Worm (Caenorhabditis elegans) whole organism, young adult: ENCODE results near the gene ifc-2.

Source experiments
- B0019.2 ChIP-seq: fragments of 200-800 bp; sonication (Bioruptor generic); conservative IDR thresholded peaks from 2 replicates; pipeline ENCODE4 v1.3.6; 2022; ENCODE audit warnings: missing genetic modification reagents, missing genetic modification characterization, missing compliant biosample characterization
- F22D6.2 ChIP-seq: sonication (generic microtip); optimal IDR thresholded peaks from 2 replicates; lab custom pipeline; 2016; ENCODE audit warnings: mild to moderate bottlenecking, missing genetic modification characterization, missing compliant biosample characterization
- T26A5.8 ChIP-seq: sonication (generic microtip); optimal IDR thresholded peaks from 2 replicates; lab custom pipeline; 2016; ENCODE audit warnings: missing genetic modification characterization, missing compliant biosample characterization
- Y56A3A.18 ChIP-seq: fragments of 200-800 bp; sonication (Bioruptor generic); IDR thresholded peaks from 2 replicates; pipeline ENCODE4 v1.3.6; 2022; ENCODE audit warnings: missing genetic modification reagents, missing genetic modification characterization, missing compliant biosample characterization
- aptf-3 ChIP-seq: fragments of 200-800 bp; sonication (Bioruptor generic); IDR thresholded peaks from 2 replicates; pipeline ENCODE4 v1.3.6; 2022; ENCODE audit warnings: missing genetic modification characterization, missing compliant biosample characterization
- chd-7 ChIP-seq: sonication (generic microtip); optimal IDR thresholded peaks from 2 replicates; lab custom pipeline; 2016; ENCODE audit warnings: mild to moderate bottlenecking, missing genetic modification characterization, moderate library complexity, missing compliant biosample characterization
- egl-18 ChIP-seq: fragments of 200-800 bp; sonication (Bioruptor generic); IDR thresholded peaks from 2 replicates; pipeline ENCODE4 v1.3.6; 2022; ENCODE audit warnings: missing genetic modification reagents, missing genetic modification characterization, missing compliant biosample characterization
- madf-8 ChIP-seq: fragments of 200-800 bp; sonication (Bioruptor generic); conservative IDR thresholded peaks from 2 replicates; pipeline ENCODE4 v1.3.6; 2022; ENCODE audit warnings: missing genetic modification reagents, missing genetic modification characterization, missing compliant biosample characterization
- mes-4 ChIP-seq: sonication (generic microtip); optimal IDR thresholded peaks from 2 replicates; lab custom pipeline; 2016; ENCODE audit warnings: missing genotype, missing genetic modification characterization, missing compliant biosample characterization
- sdz-38 ChIP-seq: sonication (generic microtip); optimal IDR thresholded peaks from 2 replicates; lab custom pipeline; 2016; ENCODE audit warnings: missing genotype, missing genetic modification characterization, missing compliant biosample characterization
- unc-62 ChIP-seq: fragments of 150-350 bp; optimal IDR thresholded peaks from 2 replicates; lab custom pipeline; 2014; ENCODE audit warnings: missing biosample characterization, missing genetic modification reagents, missing genetic modification characterization

ce11 chrX:646493-646892 lies 8.2 kb downstream of the ifc-2 start:
- TF ChIP-seq T26A5.8 (tag; lab: Kevin White, UChicago) (no peak), egl-18 (GFP tag; lab: Robert Waterston, UW) (no peak), Y56A3A.18 (GFP tag; lab: Robert Waterston, UW) (no peak), chd-7 (tag; lab: Kevin White, UChicago) (no peak), aptf-3 (GFP tag; lab: Robert Waterston, UW) (no peak), F22D6.2 (tag; lab: Kevin White, UChicago) (no peak), unc-62 (no peak), madf-8 (GFP tag; lab: Robert Waterston, UW) (no peak), B0019.2 (GFP tag; lab: Robert Waterston, UW) (no peak), mes-4 (tag; lab: Kevin White, UChicago) (no peak), sdz-38 (tag; lab: Kevin White, UChicago) (no peak)
